Fruit fly (Drosophila melanogaster) whole organism, embryonic: Measurements from ENCODE around the gene MBD-like.

Source experiments
- Atf-2 ChIP-seq: fragments of 200-800 bp; sonication (Bioruptor generic); optimal IDR thresholded peaks from 2 replicates; lab custom pipeline; 2016; ENCODE audit warnings: missing biosample characterization, missing genetic modification characterization
- Atf6 ChIP-seq: fragments of 200-800 bp; sonication (Bioruptor generic); IDR thresholded peaks from 2 replicates; pipeline ENCODE4 v1.3.6; 2022; ENCODE audit warnings: missing biosample characterization, missing genetic modification characterization
- B-H1 ChIP-seq: fragments of 200-800 bp; sonication (Bioruptor generic); IDR thresholded peaks from 3 replicates; pipeline ENCODE4 v1.3.6; 2022; ENCODE audit warnings: missing biosample characterization, missing genetic modification characterization
- CG10565 ChIP-seq: fragments of 200-800 bp; sonication (Bioruptor generic); optimal IDR thresholded peaks from 3 replicates; lab custom pipeline; 2016; ENCODE audit warnings: missing biosample characterization, mild to moderate bottlenecking, missing genetic modification characterization
- CG1233 ChIP-seq: fragments of 200-800 bp; sonication (Bioruptor generic); optimal IDR thresholded peaks from 4 replicates; lab custom pipeline; 2018; ENCODE audit warnings: missing biosample characterization, mild to moderate bottlenecking, missing genetic modification characterization
- CG13296 ChIP-seq: fragments of 200-800 bp; sonication (Bioruptor generic); optimal IDR thresholded peaks from 3 replicates; lab custom pipeline; 2018; ENCODE audit warnings: missing biosample characterization, mild to moderate bottlenecking, missing genetic modification characterization
- CG13424 ChIP-seq: fragments of 200-800 bp; sonication (Bioruptor generic); optimal IDR thresholded peaks from 2 replicates; lab custom pipeline; 2019; ENCODE audit warnings: missing biosample characterization, mild to moderate bottlenecking, missing genetic modification characterization, moderate library complexity
- CG14441 ChIP-seq: fragments of 200-800 bp; sonication (Bioruptor generic); IDR thresholded peaks from 2 replicates; pipeline ENCODE4 v1.3.6; 2022; ENCODE audit warnings: missing biosample characterization, missing genetic modification characterization
- CG14965 ChIP-seq: fragments of 200-800 bp; sonication (Bioruptor generic); optimal IDR thresholded peaks from 2 replicates; lab custom pipeline; 2016; ENCODE audit warnings: missing biosample characterization, missing genetic modification characterization, borderline replicate concordance
- CG15011 ChIP-seq: fragments of 200-800 bp; sonication (Bioruptor generic); optimal IDR thresholded peaks from 3 replicates; lab custom pipeline; 2018; ENCODE audit warnings: missing biosample characterization, mild to moderate bottlenecking, missing genetic modification characterization
- CG16863 ChIP-seq: fragments of 200-800 bp; sonication (Bioruptor generic); optimal IDR thresholded peaks from 3 replicates; lab custom pipeline; 2016; ENCODE audit warnings: missing biosample characterization, missing genetic modification characterization
- CG17612 ChIP-seq: fragments of 200-800 bp; sonication (Bioruptor generic); IDR thresholded peaks from 2 replicates; pipeline ENCODE4 v1.3.6; 2022; ENCODE audit warnings: missing biosample characterization, missing genetic modification characterization
- CG30403 ChIP-seq: fragments of 200-800 bp; sonication (Bioruptor generic); optimal IDR thresholded peaks from 3 replicates; lab custom pipeline; 2016; ENCODE audit warnings: missing biosample characterization, missing genetic modification characterization
- CG3163 ChIP-seq: fragments of 200-800 bp; sonication (Bioruptor generic); optimal IDR thresholded peaks from 3 replicates; lab custom pipeline; 2016; ENCODE audit warnings: missing biosample characterization, missing genetic modification characterization
- CG3838 ChIP-seq: fragments of 200-800 bp; sonication (Bioruptor generic); optimal IDR thresholded peaks from 3 replicates; lab custom pipeline; 2016; ENCODE audit warnings: missing biosample characterization, missing genetic modification characterization
- CG3995 ChIP-seq: fragments of 200-800 bp; sonication (Bioruptor generic); optimal IDR thresholded peaks from 3 replicates; lab custom pipeline; 2016; ENCODE audit warnings: missing biosample characterization, missing genetic modification characterization
- CG5953 ChIP-seq: fragments of 200-800 bp; sonication (Bioruptor generic); IDR thresholded peaks from 2 replicates; pipeline ENCODE4 v1.3.6; 2022; ENCODE audit warnings: missing biosample characterization, missing genetic modification characterization
- CG7372 ChIP-seq: fragments of 200-800 bp; sonication (Bioruptor generic); IDR thresholded peaks from 2 replicates; pipeline ENCODE4 v1.3.6; 2022; ENCODE audit warnings: missing biosample characterization, missing genetic modification characterization
- CG8924 ChIP-seq: fragments of 200-800 bp; optimal IDR thresholded peaks from 3 replicates; lab custom pipeline; 2019; ENCODE audit warnings: missing biosample characterization, mild to moderate bottlenecking, missing genetic modification characterization, moderate library complexity
- CG9437 ChIP-seq: fragments of 200-800 bp; sonication (Bioruptor generic); optimal IDR thresholded peaks from 2 replicates; lab custom pipeline; 2018; ENCODE audit warnings: missing biosample characterization, mild to moderate bottlenecking, missing genetic modification characterization
- Dfd ChIP-seq, 2 experiments: fragments of >200 bp; optimal IDR thresholded peaks; 2 replicates each; lab custom pipeline; 2017; ENCODE audit warnings: missing biosample characterization in 2 of 2, missing genetic modification characterization in 2 of 2
- ERR ChIP-seq: fragments of 200-800 bp; sonication (Bioruptor generic); optimal IDR thresholded peaks from 2 replicates; lab custom pipeline; 2016; ENCODE audit warnings: missing biosample characterization, missing genetic modification characterization
- Meics ChIP-seq: fragments of 200-800 bp; sonication (Bioruptor generic); optimal IDR thresholded peaks from 2 replicates; lab custom pipeline; 2017; ENCODE audit warnings: missing biosample characterization, mild to moderate bottlenecking, missing genetic modification characterization
- NC2α ChIP-seq: fragments of 200-800 bp; sonication (Bioruptor generic); optimal IDR thresholded peaks from 2 replicates; lab custom pipeline; 2016; ENCODE audit warnings: missing biosample characterization, missing genetic modification characterization
- Oli ChIP-seq: fragments of 200-800 bp; sonication (Bioruptor generic); optimal IDR thresholded peaks from 2 replicates; lab custom pipeline; 2018; ENCODE audit warnings: missing biosample characterization, mild to moderate bottlenecking, missing genetic modification characterization, moderate library complexity
- Poxn ChIP-seq: fragments of 200-800 bp; sonication (Bioruptor generic); IDR thresholded peaks from 2 replicates; pipeline ENCODE4 v1.3.6; 2022; ENCODE audit warnings: missing biosample characterization, missing genetic modification characterization
- Sin3A ChIP-seq: fragments of >200 bp; optimal IDR thresholded peaks from 2 replicates; lab custom pipeline; 2018
- Stat92E ChIP-seq, 3 experiments: fragments of >200 bp in 2 of 3; fragments of 200-800 bp in 1 of 3; sonication (Bioruptor generic) in 1 of 3; optimal IDR thresholded peaks; 2 replicates each; lab custom pipeline; 2017 to 2019; ENCODE audit warnings: missing biosample characterization in 3 of 3, missing genetic modification characterization in 3 of 3, mild to moderate bottlenecking in 1 of 3, moderate library complexity in 1 of 3
- Taf1 ChIP-seq: fragments of 200-800 bp; sonication (Bioruptor generic); IDR thresholded peaks from 2 replicates; pipeline ENCODE4 v1.3.6; 2022; ENCODE audit warnings: missing biosample characterization, missing genetic modification characterization
- ac ChIP-seq: fragments of 200-800 bp; sonication (Bioruptor generic); optimal IDR thresholded peaks from 3 replicates; lab custom pipeline; 2017; ENCODE audit warnings: missing biosample characterization, mild to moderate bottlenecking, missing genetic modification characterization
- az2 ChIP-seq: fragments of 200-800 bp; sonication (Bioruptor generic); optimal IDR thresholded peaks from 3 replicates; lab custom pipeline; 2016; ENCODE audit warnings: missing biosample characterization, missing genetic modification characterization
- bowl ChIP-seq: fragments of 200-800 bp; sonication (Bioruptor generic); IDR thresholded peaks from 2 replicates; pipeline ENCODE4 v1.3.6; 2022; ENCODE audit warnings: missing biosample characterization, missing genetic modification characterization
- cg ChIP-seq: fragments of 200-800 bp; sonication (Bioruptor generic); optimal IDR thresholded peaks from 3 replicates; lab custom pipeline; 2019; ENCODE audit warnings: missing biosample characterization, mild to moderate bottlenecking, missing genetic modification characterization, moderate library complexity
- chn ChIP-seq: fragments of 200-800 bp; sonication (Bioruptor generic); optimal IDR thresholded peaks from 2 replicates; lab custom pipeline; 2016; ENCODE audit warnings: missing biosample characterization, missing genetic modification characterization
- dan ChIP-seq: fragments of 200-800 bp; sonication (Bioruptor generic); IDR thresholded peaks from 2 replicates; pipeline ENCODE4 v1.3.6; 2022; ENCODE audit warnings: missing biosample characterization, missing genetic modification characterization
- danr ChIP-seq: fragments of 200-800 bp; sonication (Bioruptor generic); IDR thresholded peaks from 2 replicates; pipeline ENCODE4 v1.3.6; 2022; ENCODE audit warnings: missing biosample characterization, missing genetic modification characterization
- dimm ChIP-seq: fragments of 200-800 bp; sonication (Bioruptor generic); IDR thresholded peaks from 2 replicates; pipeline ENCODE4 v1.3.6; 2022; ENCODE audit warnings: missing biosample characterization, missing genetic modification characterization
- dm ChIP-seq: fragments of 200-800 bp; sonication (Bioruptor generic); optimal IDR thresholded peaks from 3 replicates; lab custom pipeline; 2016; ENCODE audit warnings: missing biosample characterization, missing genetic modification characterization
- ems ChIP-seq: fragments of 200-800 bp; sonication (Bioruptor generic); optimal IDR thresholded peaks from 3 replicates; lab custom pipeline; 2016; ENCODE audit warnings: missing biosample characterization, missing genetic modification characterization
- esg ChIP-seq: fragments of 200-800 bp; sonication (Bioruptor generic); conservative IDR thresholded peaks from 2 replicates; pipeline ENCODE4 v1.3.6; 2022; ENCODE audit warnings: missing biosample characterization, missing genetic modification characterization
- eyg ChIP-seq: fragments of 200-800 bp; sonication (Bioruptor generic); optimal IDR thresholded peaks from 3 replicates; lab custom pipeline; 2016; ENCODE audit warnings: missing biosample characterization, missing genetic modification characterization
- nmo ChIP-seq: fragments of 200-800 bp; sonication (Bioruptor generic); optimal IDR thresholded peaks from 2 replicates; lab custom pipeline; 2018; ENCODE audit warnings: missing biosample characterization, mild to moderate bottlenecking, missing genetic modification characterization, moderate library complexity
- odd ChIP-seq: fragments of 200-800 bp; sonication (Bioruptor generic); optimal IDR thresholded peaks from 2 replicates; lab custom pipeline; 2017; ENCODE audit warnings: missing biosample characterization, mild to moderate bottlenecking, missing genetic modification characterization
- pita ChIP-seq: fragments of 200-800 bp; sonication (Bioruptor generic); optimal IDR thresholded peaks from 2 replicates; lab custom pipeline; 2017; ENCODE audit warnings: missing biosample characterization, mild to moderate bottlenecking, missing genetic modification characterization
- repo ChIP-seq: fragments of 200-800 bp; sonication (Bioruptor generic); optimal IDR thresholded peaks from 2 replicates; lab custom pipeline; 2016; ENCODE audit warnings: missing biosample characterization, missing genetic modification characterization
- seq ChIP-seq: fragments of 200-800 bp; sonication (Bioruptor generic); IDR thresholded peaks from 2 replicates; pipeline ENCODE4 v1.3.6; 2022; ENCODE audit warnings: missing biosample characterization, missing genetic modification characterization
- sisA ChIP-seq: fragments of 200-800 bp; sonication (Bioruptor generic); IDR thresholded peaks from 2 replicates; pipeline ENCODE4 v1.3.6; 2022; ENCODE audit warnings: missing biosample characterization, missing genetic modification characterization
- slp2 ChIP-seq: fragments of 200-800 bp; sonication (Bioruptor generic); optimal IDR thresholded peaks from 2 replicates; lab custom pipeline; 2016; ENCODE audit warnings: missing biosample characterization, missing genetic modification characterization
- unc-4 ChIP-seq: fragments of 200-800 bp; sonication (Bioruptor generic); IDR thresholded peaks from 2 replicates; pipeline ENCODE4 v1.3.6; 2022; ENCODE audit warnings: missing biosample characterization, missing genetic modification characterization; ENCODE audit not compliant: partially characterized antibody
- wdn ChIP-seq: fragments of 200-800 bp; sonication (Bioruptor generic); IDR thresholded peaks from 2 replicates; pipeline ENCODE4 v1.3.6; 2022; ENCODE audit warnings: missing biosample characterization, missing genetic modification characterization

Gene MBD-like

DNA sequence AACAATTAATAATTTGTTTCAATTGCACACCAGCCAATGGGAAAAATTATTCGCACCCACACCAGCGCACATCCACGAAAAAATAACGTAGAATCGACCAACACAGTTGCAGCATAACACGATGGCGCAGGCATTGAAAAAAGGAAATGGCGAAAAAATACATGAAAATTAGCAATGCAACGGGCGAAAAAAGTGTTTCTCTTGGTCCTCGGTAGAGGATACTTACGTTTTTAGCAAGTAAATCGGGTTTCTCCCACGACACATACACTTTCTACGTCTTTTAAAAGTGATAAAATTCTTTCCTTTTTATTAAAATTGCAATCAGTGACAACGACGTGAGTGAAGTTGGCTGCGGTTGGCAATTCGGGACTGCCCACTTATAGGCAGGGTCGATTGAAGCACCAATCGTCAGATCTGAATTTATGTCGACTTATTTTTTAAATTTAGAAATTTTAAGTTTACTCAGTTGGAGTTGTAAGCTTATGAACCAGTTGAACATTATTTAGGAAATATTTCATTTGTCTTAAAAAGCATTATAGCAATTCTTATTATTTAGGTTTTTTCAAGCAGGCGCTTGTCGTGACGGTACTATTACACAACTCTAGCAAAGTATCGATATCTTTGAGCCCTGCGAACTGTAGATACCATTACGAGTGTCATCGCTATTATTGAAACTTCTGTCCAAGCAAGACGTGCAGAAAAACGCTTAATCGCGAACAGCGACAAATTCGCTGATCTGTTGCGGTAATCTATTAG lies 18.0 kb downstream of the MBD-like start, which contains the start of the genes Kap-alpha3 and Son (continued):
- no peak for TF ChIP-seq pita (GFP tag; lab: Kevin White, UChicago)
- TF ChIP-seq danr, result peak; percentile 72
- TF ChIP-seq CG17612 (GFP tag; lab: Robert Waterston, UW), result peak; percentile 66
- peak; percentile 94 for TF ChIP-seq CG30403 (GFP tag; lab: Kevin White, UChicago)
- TF ChIP-seq CG14441 (GFP tag; lab: Robert Waterston, UW), result peak; percentile 87
- TF ChIP-seq CG9437 (GFP tag; lab: Kevin White, UChicago), result peak; percentile 97
- TF ChIP-seq CG3838 (GFP tag; lab: Kevin White, UChicago), result peak; percentile 83
- TF ChIP-seq cg (GFP tag; lab: Kevin White, UChicago), result peak; percentile 82
- peak; percentile 87 for TF ChIP-seq repo (GFP tag; lab: Kevin White, UChicago)
- peak; percentile 93 for TF ChIP-seq chn
- peak; percentile 93 for TF ChIP-seq CG15011 (GFP tag; lab: Kevin White, UChicago)
- TF ChIP-seq CG7372 (GFP tag; lab: Robert Waterston, UW), result peak; percentile 88
- peak; percentile 49; the same call in 1 of the 2 replicates for TF ChIP-seq bowl
- TF ChIP-seq CG5953 (GFP tag; lab: Robert Waterston, UW), result peak; percentile 72
- peak; percentile 87 for TF ChIP-seq eyg
- peak; percentile 91 for TF ChIP-seq slp2 (GFP tag; lab: Kevin White, UChicago)
- peak; percentile 62 for TF ChIP-seq CG14965
- peak; percentile 60; the same call in 1 of the 2 replicates for TF ChIP-seq Taf1 (GFP tag; lab: Robert Waterston, UW)
- peak; percentile 96 for TF ChIP-seq CG1233 (GFP tag; lab: Kevin White, UChicago)
- TF ChIP-seq Sin3A, result peak; percentile 97
- TF ChIP-seq CG13296, result peak; percentile 97
- TF ChIP-seq dm, result peak; percentile 96
- peak; percentile 88 for TF ChIP-seq NC2α (GFP tag; lab: Kevin White, UChicago)
- TF ChIP-seq Meics (GFP tag; lab: Kevin White, UChicago), result peak; percentile 95
- TF ChIP-seq ERR (GFP tag; lab: Kevin White, UChicago), result peak; percentile 85
- TF ChIP-seq Atf-2, result peak; percentile 90
- peak; percentile 74 for TF ChIP-seq B-H1
- peak; percentile 89 for TF ChIP-seq CG8924 (tag; lab: Kevin White, UChicago)
- peak; percentile 74; the same call in 1 of the 2 replicates for TF ChIP-seq wdn (GFP tag; lab: Robert Waterston, UW)
- peak; percentile 91 for TF ChIP-seq CG3995 (GFP tag; lab: Kevin White, UChicago)
- TF ChIP-seq nmo (GFP tag; lab: Kevin White, UChicago), result peak; percentile 95
- peak; percentile 72 for TF ChIP-seq esg (GFP tag; lab: Robert Waterston, UW)
- peak; percentile 69 for TF ChIP-seq Poxn (GFP tag; lab: Robert Waterston, UW)
- peak; percentile 79 for TF ChIP-seq CG10565 (GFP tag; lab: Kevin White, UChicago)
- peak in 1 of 3 experiments; percentile 60 for TF ChIP-seq Stat92E (GFP tag; optimal IDR thresholded peaks at IDR 0.05; lab: Kevin White, UChicago)
- TF ChIP-seq Oli, result peak; percentile 84
- peak; percentile 85 for TF ChIP-seq unc-4 (GFP tag; lab: Robert Waterston, UW)
- TF ChIP-seq ac (GFP tag; lab: Kevin White, UChicago), result peak; percentile 83
- peak; percentile 81 for TF ChIP-seq seq (GFP tag; lab: Robert Waterston, UW)
- peak; percentile 89 for TF ChIP-seq CG13424
- peak; percentile 92 for TF ChIP-seq CG16863 (GFP tag; lab: Kevin White, UChicago)
- peak; percentile 83 for TF ChIP-seq az2 (GFP tag; lab: Kevin White, UChicago)
- peak; percentile 81 for TF ChIP-seq CG3163 (GFP tag; lab: Kevin White, UChicago)
- TF ChIP-seq odd (GFP tag; lab: Kevin White, UChicago), result peak; percentile 92
- TF ChIP-seq ems (GFP tag; lab: Kevin White, UChicago), result peak; percentile 93
- TF ChIP-seq sisA (GFP tag; lab: Robert Waterston, UW), result peak; percentile 82
- peak; percentile 86 for TF ChIP-seq Atf6 (GFP tag; lab: Robert Waterston, UW)
- TF ChIP-seq Dfd (GFP tag; optimal IDR thresholded peaks at IDR 0.05; lab: Kevin White, UChicago), result no peak
- peak; percentile 64; the same call in 1 of the 2 replicates for TF ChIP-seq dimm (GFP tag; lab: Robert Waterston, UW)
- no peak for TF ChIP-seq dan (GFP tag; lab: Robert Waterston, UW)
